Worm (Caenorhabditis elegans): Measurements from ENCODE around the gene pgap-1.

DNA sequence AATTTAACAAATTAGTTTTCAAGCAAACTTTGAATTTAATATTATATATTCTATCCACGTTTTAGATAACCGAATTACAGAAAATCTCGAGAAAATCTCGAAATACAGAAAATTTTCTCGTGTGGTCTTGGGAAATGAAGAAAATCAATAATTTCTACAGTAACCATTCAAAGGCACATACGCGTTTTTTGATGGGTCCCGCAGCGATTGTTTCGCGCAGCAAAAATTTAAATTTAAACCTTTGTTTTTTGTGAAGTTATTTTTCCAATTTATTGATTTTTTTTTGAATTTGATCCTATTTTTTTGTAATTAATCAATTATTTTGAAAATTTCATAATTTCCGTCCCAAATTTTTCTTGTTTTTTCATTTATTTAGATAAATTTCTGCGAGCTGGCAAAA lies 37.9 kb downstream of the pgap-1 start:
- TF ChIP-seq F13C5.2 (tag; optimal IDR thresholded peaks at IDR 0.05) (no peak), ama-1 (optimal IDR thresholded peaks at IDR 0.05) (no peak), tbx-37 (GFP tag; conservative IDR thresholded peaks at IDR 0.05) (no peak), ets-7 (tag; optimal IDR thresholded peaks at IDR 0.05) (no peak), tra-4 (tag; optimal IDR thresholded peaks at IDR 0.05) (no peak), flt-1 (GFP tag; IDR thresholded peaks at IDR 0.05) (no peak), ceh-36 (tag; optimal IDR thresholded peaks at IDR 0.05) (no peak), hnd-1 (tag; optimal IDR thresholded peaks at IDR 0.05) (no peak)

Measured in whole organism, early embryonic.